Worm (Caenorhabditis elegans): ENCODE measurements around the gene toe-2.

DNA sequence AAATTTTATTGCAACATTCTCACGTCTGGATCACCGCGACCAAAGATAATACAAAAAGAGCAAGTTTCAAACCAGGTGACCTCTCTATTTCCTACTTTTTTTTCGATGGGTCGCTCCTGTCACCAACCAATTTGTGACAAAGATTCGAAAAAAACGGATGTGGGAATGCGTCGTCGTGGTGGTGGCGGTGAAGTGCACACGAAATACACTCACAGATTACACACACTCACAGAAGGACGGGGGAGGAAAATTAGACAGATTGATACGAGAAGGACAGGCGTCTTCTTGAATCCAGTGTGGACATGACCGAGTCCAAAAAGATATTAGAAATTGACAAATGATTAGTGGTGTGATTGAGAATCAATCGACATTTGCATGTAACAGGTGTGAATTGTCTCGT, 38.4 kb downstream of the toe-2 start:
- TF ChIP-seq ref-1 (GFP tag; conservative IDR thresholded peaks at IDR 0.05) (no peak), cog-1 (tag; optimal IDR thresholded peaks at IDR 0.05) (no peak), ztf-29 (GFP tag; IDR thresholded peaks at IDR 0.05) (no peak), flt-1 (GFP tag; IDR thresholded peaks at IDR 0.05) (no peak)

Measured in whole organism, midembryonic.